Worm (Caenorhabditis elegans) whole organism, dauer: ENCODE data around the gene gpla-1.

Experiments used
- unc-62 ChIP-seq: sonication (generic microtip); optimal IDR thresholded peaks from 2 replicates; lab custom pipeline; 2017; ENCODE audit warnings: missing biosample characterization, missing genetic modification reagents, missing genetic modification characterization

The gpla-1 gene

ce11 chrV:11937710-11938109, at the start of gene gpla-1:
Gene gpla-1, minus strand, starts transcription at chrV:11937810.
- no peak for TF ChIP-seq unc-62 (GFP tag; lab: Kevin White, UChicago)

ce11 chrV:11986078-11986869, 48.7 kb upstream of the gpla-1 start:
- TF ChIP-seq unc-62 (GFP tag; lab: Kevin White, UChicago), result no peak

ce11 chrV:11985384-11985783, 47.8 kb upstream of the gpla-1 start, which contains the start of gene mans-2:
Gene mans-2, minus strand, starts transcription at chrV:11985484.
- TF ChIP-seq unc-62 (GFP tag; lab: Kevin White, UChicago), result no peak

- no peak for TF ChIP-seq unc-62 (GFP tag; lab: Kevin White, UChicago)
Measured at ce11 chrV:11982309-11982708, 44.7 kb upstream of the gpla-1 start, which contains the start of gene rpt-1. Gene rpt-1, minus strand, starts transcription at chrV:11982397.

- TF ChIP-seq unc-62 (GFP tag; lab: Kevin White, UChicago), result no peak
Measured at ce11 chrV:11979673-11980561, 42.3 kb upstream of the gpla-1 start, which contains the start of gene snr-4. Gene snr-4, minus strand, starts transcription at chrV:11979723.

- TF ChIP-seq unc-62 (GFP tag; lab: Kevin White, UChicago), result no peak
Measured at ce11 chrV:11978179-11978578, 40.6 kb upstream of the gpla-1 start, which contains the start of gene mif-2. Gene mif-2, minus strand, starts transcription at chrV:11978459.

- no peak for TF ChIP-seq unc-62 (GFP tag; lab: Kevin White, UChicago)
Measured at ce11 chrV:11976734-11977133, 39.1 kb upstream of the gpla-1 start.

ce11 chrV:11975233-11975632, 37.6 kb upstream of the gpla-1 start, which contains the start of gene cpr-1:
Gene cpr-1, plus strand, starts transcription at chrV:11975551.
- no peak for TF ChIP-seq unc-62 (GFP tag; lab: Kevin White, UChicago)

- no peak for TF ChIP-seq unc-62 (GFP tag; lab: Kevin White, UChicago)
Measured at ce11 chrV:11964723-11965122, 27.1 kb upstream of the gpla-1 start, which contains the start of gene F58H1.7. Gene F58H1.7, minus strand, starts transcription at chrV:11964823.

ce11 chrV:11960831-11961190, 23.2 kb upstream of the gpla-1 start:
- TF ChIP-seq unc-62 (GFP tag; lab: Kevin White, UChicago), result no peak

- no peak for TF ChIP-seq unc-62 (GFP tag; lab: Kevin White, UChicago)
Measured at ce11 chrV:11960084-11960830, 22.6 kb upstream of the gpla-1 start.

- no peak for TF ChIP-seq unc-62 (GFP tag; lab: Kevin White, UChicago)
Measured at ce11 chrV:11958343-11959291, 21.0 kb upstream of the gpla-1 start, which contains the start of gene F58H1.5. Gene F58H1.5, plus strand, starts transcription at chrV:11958393.

- no peak for TF ChIP-seq unc-62 (GFP tag; lab: Kevin White, UChicago)
Measured at ce11 chrV:11955617-11956016, 18.0 kb upstream of the gpla-1 start.

- TF ChIP-seq unc-62 (GFP tag; lab: Kevin White, UChicago), result no peak
Measured at ce11 chrV:11953621-11954020, 16.0 kb upstream of the gpla-1 start.
